Worm (Caenorhabditis elegans): ENCODE results near the gene epac-1.

The epac-1 gene

ce11 chrIII:10187840-10188239, 1.2 kb upstream of the epac-1 start (continued):
- TF ChIP-seq egl-13 (tag; optimal IDR thresholded peaks at IDR 0.05) (no peak), nhr-76 (tag; optimal IDR thresholded peaks at IDR 0.05) (no peak), nhr-237 (tag; optimal IDR thresholded peaks at IDR 0.05) (no peak), ama-1 (optimal IDR thresholded peaks at IDR 0.05) (no peak), ets-5 (GFP tag; IDR thresholded peaks at IDR 0.05) (no peak), nhr-28 (tag; optimal IDR thresholded peaks at IDR 0.05) (no peak), nhr-85 (tag) (no peak), vab-15 (tag; optimal IDR thresholded peaks at IDR 0.05) (no peak), fkh-10 (GFP tag; optimal IDR thresholded peaks at IDR 0.05) (peak; percentile 59), zip-4 (GFP tag; optimal IDR thresholded peaks at IDR 0.05) (no peak), dpl-1 (GFP tag; optimal IDR thresholded peaks at IDR 0.05) (peak in 1 of 3 experiments; percentile 21), aha-1 (tag; optimal IDR thresholded peaks at IDR 0.05) (no peak), unc-98 (GFP tag; IDR thresholded peaks at IDR 0.05) (no peak), nhr-19 (GFP tag; conservative IDR thresholded peaks at IDR 0.05) (no peak), grh-1 (GFP tag; IDR thresholded peaks at IDR 0.05) (no peak), nhr-77 (tag; optimal IDR thresholded peaks at IDR 0.05) (no peak), unc-62 (GFP tag; optimal IDR thresholded peaks at IDR 0.05) (no peak), lin-35 (GFP tag; optimal IDR thresholded peaks at IDR 0.05) (no peak), lir-3 (tag; optimal IDR thresholded peaks at IDR 0.05; ENCODE audit: poor library complexity) (no peak), tbx-2 (tag; optimal IDR thresholded peaks at IDR 0.05) (no peak), lin-39 (tag; optimal IDR thresholded peaks at IDR 0.05) (no peak), nhr-47 (tag; optimal IDR thresholded peaks at IDR 0.05) (no peak), F16B12.6 (tag; optimal IDR thresholded peaks at IDR 0.05) (peak; percentile 10), ztf-11 (tag; optimal IDR thresholded peaks at IDR 0.05) (no peak), hpl-2 (GFP tag; optimal IDR thresholded peaks at IDR 0.05) (no peak), nhr-84 (tag; optimal IDR thresholded peaks at IDR 0.05) (no peak), pqm-1 (tag; optimal IDR thresholded peaks at IDR 0.05) (no peak), egl-27 (tag; optimal IDR thresholded peaks at IDR 0.05) (no peak)

DNA sequence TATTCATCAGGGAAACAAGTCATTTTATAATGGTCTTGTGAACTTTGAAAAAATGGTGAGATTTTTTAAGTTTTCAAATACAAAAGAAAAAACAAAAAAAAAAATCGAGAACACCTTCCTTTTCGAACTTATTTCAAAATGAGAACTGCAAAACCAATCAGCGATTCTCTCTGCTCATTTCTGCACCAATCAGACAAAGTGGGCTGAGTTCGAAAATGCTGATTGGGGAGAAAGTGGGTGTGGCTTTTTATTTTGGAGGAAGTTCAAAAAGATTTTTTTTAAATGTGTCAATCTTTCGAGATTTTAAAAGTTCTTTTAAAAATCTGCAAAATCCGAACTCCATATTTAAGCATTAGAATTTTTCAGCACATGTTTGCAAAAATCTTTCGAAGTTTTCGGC, 5.6 kb downstream of the epac-1 start:
- TF ChIP-seq jun-1 (tag; optimal IDR thresholded peaks at IDR 0.05) (no peak), efl-1 (optimal IDR thresholded peaks at IDR 0.05) (no peak), efl-1 (GFP tag; optimal IDR thresholded peaks at IDR 0.05 in 1 of 2) (peak in 1 of 2 experiments; percentile 88), nhr-84 (tag; optimal IDR thresholded peaks at IDR 0.05) (no peak)

ce11 chrIII:10195911-10196310, 6.9 kb downstream of the epac-1 start:
- TF ChIP-seq efl-1 (optimal IDR thresholded peaks at IDR 0.05) (no peak), efl-1 (GFP tag; optimal IDR thresholded peaks at IDR 0.05 in 1 of 2) (peak in 1 of 2 experiments; percentile 64), lin-35 (GFP tag; optimal IDR thresholded peaks at IDR 0.05) (no peak)

DNA sequence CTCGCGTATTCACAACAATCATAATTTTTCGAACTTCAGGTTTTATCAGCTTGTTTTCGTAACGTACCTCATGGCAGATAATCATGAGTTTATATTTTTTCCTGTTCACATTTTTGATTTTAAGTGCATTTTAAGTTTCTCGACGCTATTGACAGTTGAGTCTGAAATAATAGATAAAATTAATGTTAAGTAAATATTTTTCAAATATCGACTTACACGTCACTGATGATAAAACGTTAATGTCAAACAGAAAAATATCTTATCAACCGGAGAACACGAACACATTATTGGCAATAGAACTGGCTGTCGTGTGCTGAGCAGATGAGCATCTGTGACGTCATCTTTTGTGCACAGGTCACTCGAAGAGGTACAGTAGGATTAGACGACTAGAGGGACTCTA, 7.8 kb downstream of the epac-1 start:
- TF ChIP-seq snu-23 (GFP tag; optimal IDR thresholded peaks at IDR 0.05) (no peak), efl-1 (optimal IDR thresholded peaks at IDR 0.05) (no peak), efl-1 (GFP tag; optimal IDR thresholded peaks at IDR 0.05 in 1 of 2) (no peak), lin-35 (GFP tag; optimal IDR thresholded peaks at IDR 0.05) (no peak), pag-3 (tag; optimal IDR thresholded peaks at IDR 0.05; ENCODE audit: borderline replicate concordance, insufficient read depth) (no peak), nhr-90 (tag; optimal IDR thresholded peaks at IDR 0.05; ENCODE audit: poor library complexity) (no peak)

DNA sequence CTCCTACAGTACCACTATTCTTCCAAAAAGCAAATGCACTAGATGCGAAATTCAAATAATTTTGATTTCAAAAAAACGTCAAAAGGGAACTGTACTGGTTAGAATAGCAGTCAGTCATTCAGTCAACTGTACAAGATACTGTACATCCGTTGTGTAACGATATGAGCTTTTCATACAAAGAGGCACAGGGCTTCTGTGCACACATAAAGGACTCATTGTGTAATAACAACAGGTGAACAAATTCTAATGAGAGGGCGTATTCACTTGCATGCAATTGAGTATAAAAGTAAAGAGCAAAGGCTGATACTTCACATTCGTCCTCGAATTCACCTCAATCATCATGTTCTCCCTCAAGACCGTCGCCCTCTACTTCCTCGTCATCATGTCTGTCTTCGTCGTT, 8.4 kb downstream of the epac-1 start, which contains the start of gene dod-6:
Gene dod-6, plus strand, starts transcription at position 301 of the 400 bp plus-strand sequence.
- no peak for TF ChIP-seq F16B12.6 (tag; optimal IDR thresholded peaks at IDR 0.05)
- no peak for TF ChIP-seq ztf-4 (tag; optimal IDR thresholded peaks at IDR 0.05)
- TF ChIP-seq lin-35 (GFP tag; optimal IDR thresholded peaks at IDR 0.05): no peak
- TF ChIP-seq nhr-12 (tag; optimal IDR thresholded peaks at IDR 0.05): no peak
- TF ChIP-seq Y116A8C.19 (tag; optimal IDR thresholded peaks at IDR 0.05; ENCODE audit: borderline replicate concordance): no peak
- no peak for TF ChIP-seq ces-1 (GFP tag; optimal IDR thresholded peaks at IDR 0.05)
- no peak for TF ChIP-seq C34B4.2 (tag; optimal IDR thresholded peaks at IDR 0.05)
- TF ChIP-seq efl-1 (optimal IDR thresholded peaks at IDR 0.05): no peak
- no peak for TF ChIP-seq efl-1 (GFP tag; optimal IDR thresholded peaks at IDR 0.05 in 1 of 2)
- no peak for TF ChIP-seq grh-1 (GFP tag; IDR thresholded peaks at IDR 0.05)
- TF ChIP-seq nhr-19 (GFP tag; conservative IDR thresholded peaks at IDR 0.05): no peak
- TF ChIP-seq nhr-11 (tag; optimal IDR thresholded peaks at IDR 0.05): no peak
- no peak for TF ChIP-seq C16A3.4 (tag; optimal IDR thresholded peaks at IDR 0.05)
- no peak for TF ChIP-seq sox-4 (tag; optimal IDR thresholded peaks at IDR 0.05)
- TF ChIP-seq hlh-17 (GFP tag; optimal IDR thresholded peaks at IDR 0.05; ENCODE audit: borderline replicate concordance): no peak
- TF ChIP-seq sup-37 (GFP tag; optimal IDR thresholded peaks at IDR 0.05): no peak
- TF ChIP-seq unc-98 (GFP tag; IDR thresholded peaks at IDR 0.05): no peak
- no peak for TF ChIP-seq mab-9 (GFP tag; IDR thresholded peaks at IDR 0.05)

Data from whole organism, L1 larva.